Fruit fly (Drosophila melanogaster) whole organism: ENCODE results near the gene CG13040.
A peak's percentile ranks its signal among the peaks of the same experiment; 100 is the strongest.

Experiments
- CG8478 ChIP-seq: fragments of >200 bp; optimal IDR thresholded peaks from 2 replicates; lab custom pipeline; 2018; ENCODE audit warnings: inconsistent platforms
- Dll ChIP-seq: fragments of >200 bp; optimal IDR thresholded peaks from 2 replicates; lab custom pipeline; 2017
- EcR ChIP-seq, 2 experiments: fragments of >200 bp; optimal IDR thresholded peaks; 2 replicates each; lab custom pipeline; 2017; ENCODE audit warnings: missing biosample characterization in 2 of 2, missing genetic modification characterization in 2 of 2, missing genetic modification reagents in 2 of 2
- pan ChIP-seq: fragments of >200 bp; optimal IDR thresholded peaks from 2 replicates; lab custom pipeline; 2017
- psq ChIP-seq: fragments of >200 bp; optimal IDR thresholded peaks from 2 replicates; lab custom pipeline; 2017
- usp ChIP-seq: fragments of >200 bp; optimal IDR thresholded peaks from 2 replicates; lab custom pipeline; 2017; ENCODE audit warnings: missing biosample characterization, missing genetic modification characterization, mixed read lengths

Gene CG13040

dm6 chr3L:16286258-16286657 lies 40.3 kb downstream of the CG13040 start:
- no peak for TF ChIP-seq EcR (GFP tag; optimal IDR thresholded peaks at IDR 0.05; lab: Kevin White, UChicago)
- no peak for TF ChIP-seq usp (GFP tag; lab: Kevin White, UChicago)
- no peak for TF ChIP-seq pan
- no peak for TF ChIP-seq CG8478 (lab: Kevin White, UChicago)
- TF ChIP-seq psq (lab: Kevin White, UChicago): no peak
- no peak for TF ChIP-seq Dll

- TF ChIP-seq CG8478 (lab: Kevin White, UChicago) (no peak), pan (no peak), usp (GFP tag; lab: Kevin White, UChicago) (no peak), EcR (GFP tag; optimal IDR thresholded peaks at IDR 0.05; lab: Kevin White, UChicago) (no peak), psq (lab: Kevin White, UChicago) (no peak)
These were observed 41.1 kb downstream of the CG13040 start, which contains the start of gene CG13047 for dm6 chr3L:16285346-16285911. TSS of gene CG13047 (minus strand) at chr3L:16285396.

- TF ChIP-seq Dll (no peak), psq (lab: Kevin White, UChicago) (no peak), pan (no peak), usp (GFP tag; lab: Kevin White, UChicago) (no peak), CG8478 (lab: Kevin White, UChicago) (no peak), EcR (GFP tag; optimal IDR thresholded peaks at IDR 0.05; lab: Kevin White, UChicago) (no peak)
These were observed 42.7 kb downstream of the CG13040 start, which contains the start of gene CG13048 for dm6 chr3L:16283821-16284220. TSS of gene CG13048 (minus strand) at chr3L:16283921.

dm6 chr3L:16281880-16282556 lies 44.5 kb downstream of the CG13040 start, which contains the start of gene CG13049:
TSS of gene CG13049 (minus strand) at chr3L:16281930.
- TF ChIP-seq EcR (GFP tag; optimal IDR thresholded peaks at IDR 0.05; lab: Kevin White, UChicago): no peak

- peak in 1 of 2 experiments; percentile 54 for TF ChIP-seq EcR (GFP tag; optimal IDR thresholded peaks at IDR 0.05; lab: Kevin White, UChicago)
- TF ChIP-seq Dll: no peak
These were observed 46.5 kb downstream of the CG13040 start, which contains the start of gene CG13064 for dm6 chr3L:16279987-16280454. TSS of gene CG13064 (plus strand) at chr3L:16280404.

- no peak for TF ChIP-seq psq (lab: Kevin White, UChicago)
- no peak for TF ChIP-seq pan
- no peak for TF ChIP-seq Dll
- TF ChIP-seq CG8478 (lab: Kevin White, UChicago): no peak
- TF ChIP-seq usp (GFP tag; lab: Kevin White, UChicago): no peak
- TF ChIP-seq EcR (GFP tag; optimal IDR thresholded peaks at IDR 0.05; lab: Kevin White, UChicago): no peak
These were observed 47.4 kb downstream of the CG13040 start, which contains the start of gene CG13050 for dm6 chr3L:16279171-16279570. TSS of gene CG13050 (minus strand) at chr3L:16279271.

- no peak for TF ChIP-seq Dll
These were observed 49.4 kb downstream of the CG13040 start, which contains the start of gene CG13065 for dm6 chr3L:16277135-16277534. TSS of gene CG13065 (plus strand) at chr3L:16277435.

dm6 chr3L:16275391-16276017 lies 51.1 kb downstream of the CG13040 start:
- TF ChIP-seq psq (lab: Kevin White, UChicago): no peak
- TF ChIP-seq EcR (GFP tag; optimal IDR thresholded peaks at IDR 0.05; lab: Kevin White, UChicago): peak in 1 of 2 experiments; percentile 71
